Worm (Caenorhabditis elegans): ENCODE data around the gene T05C12.11.

T05C12.11 gene

DNA sequence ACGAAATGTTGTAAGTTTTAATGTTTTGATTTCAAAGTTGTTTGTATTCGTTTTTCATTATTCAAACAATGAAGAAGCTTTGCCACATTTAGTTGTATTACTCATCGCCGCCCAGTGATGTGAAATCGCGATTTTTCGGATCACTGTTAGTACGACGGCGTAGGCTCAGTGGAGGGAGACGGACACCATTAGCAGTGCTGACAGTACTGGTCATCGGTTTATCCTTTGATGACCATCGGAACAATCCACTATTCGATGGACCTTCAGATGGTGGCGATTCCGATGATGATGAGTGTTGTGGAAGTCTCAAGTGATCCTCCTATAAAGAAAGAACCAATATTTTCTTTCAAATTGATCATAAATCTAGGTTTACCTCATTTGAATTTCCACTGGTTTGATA is 17.2 kb upstream of the T05C12.11 start (continued):
- TF ChIP-seq akir-1 (GFP tag; optimal IDR thresholded peaks at IDR 0.05) (no peak), ekl-4 (GFP tag; IDR thresholded peaks at IDR 0.05) (0 out of 2 replicates have a peak, but pooled peaks have one; percentile 15), lir-1 (GFP tag; conservative IDR thresholded peaks at IDR 0.05) (no peak), Y67H2A.10 (GFP tag; conservative IDR thresholded peaks at IDR 0.05) (no peak), repo-1 (tag; optimal IDR thresholded peaks at IDR 0.05) (no peak), rcor-1 (GFP tag; IDR thresholded peaks at IDR 0.05) (no peak), bed-1 (GFP tag; IDR thresholded peaks at IDR 0.05) (no peak), B0035.1 (tag; optimal IDR thresholded peaks at IDR 0.05) (no peak), athp-1 (tag; optimal IDR thresholded peaks at IDR 0.05) (peak; percentile 74), somi-1 (GFP tag; optimal IDR thresholded peaks at IDR 0.05) (no peak), F57A8.1 (GFP tag; optimal IDR thresholded peaks at IDR 0.05) (no peak), zim-3 (tag; optimal IDR thresholded peaks at IDR 0.05) (no peak), tbx-9 (tag; optimal IDR thresholded peaks at IDR 0.05; ENCODE audit: borderline replicate concordance) (no peak), snpc-4 (GFP tag; optimal IDR thresholded peaks at IDR 0.05) (no peak), snpc-4 (tag; optimal IDR thresholded peaks at IDR 0.05) (peak in 1 of 4 experiments; percentile 1), sdz-38 (tag; optimal IDR thresholded peaks at IDR 0.05) (no peak), ceh-58 (GFP tag; IDR thresholded peaks at IDR 0.05) (no peak), ets-4 (GFP tag; optimal IDR thresholded peaks at IDR 0.05) (no peak), C17E4.6 (GFP tag; IDR thresholded peaks at IDR 0.05) (no peak), snpc-3.4 (tag; optimal IDR thresholded peaks at IDR 0.05) (no peak), ceh-91 (GFP tag; IDR thresholded peaks at IDR 0.05) (no peak), F10E7.11 (tag; optimal IDR thresholded peaks at IDR 0.05) (no peak), C06A6.2 (GFP tag; conservative IDR thresholded peaks at IDR 0.05) (no peak), rec-8 (tag; optimal IDR thresholded peaks at IDR 0.05) (no peak), F49E8.2 (tag; optimal IDR thresholded peaks at IDR 0.05; ENCODE audit: insufficient read depth) (peak; percentile 21), aptf-3 (GFP tag; IDR thresholded peaks at IDR 0.05) (no peak), D2030.7 (GFP tag; IDR thresholded peaks at IDR 0.05) (no peak), attf-6 (GFP tag; IDR thresholded peaks at IDR 0.05) (0 out of 2 replicates have a peak, but pooled peaks have one; percentile 10), madf-10 (tag; optimal IDR thresholded peaks at IDR 0.05) (no peak), efl-1 (GFP tag; optimal IDR thresholded peaks at IDR 0.05) (no peak), ztf-18 (tag; optimal IDR thresholded peaks at IDR 0.05) (no peak), let-526 (GFP tag; IDR thresholded peaks at IDR 0.05) (no peak), ceh-27 (GFP tag; optimal IDR thresholded peaks at IDR 0.05) (no peak), egrh-3 (GFP tag; IDR thresholded peaks at IDR 0.05) (no peak), attf-5 (GFP tag; optimal IDR thresholded peaks at IDR 0.05) (no peak), hmg-1.2 (GFP tag; IDR thresholded peaks at IDR 0.05) (no peak; the same call in 1 of the 2 replicates), F55B11.4 (tag; optimal IDR thresholded peaks at IDR 0.05; ENCODE audit: borderline replicate concordance, insufficient read depth) (no peak), fkh-3 (tag; optimal IDR thresholded peaks at IDR 0.05) (no peak), ztf-26 (tag; optimal IDR thresholded peaks at IDR 0.05) (no peak), Y56A3A.18 (GFP tag; IDR thresholded peaks at IDR 0.05) (no peak; the same call in 1 of the 2 replicates), nfyb-1 (GFP tag; IDR thresholded peaks at IDR 0.05) (no peak), ccch-3 (GFP tag; optimal IDR thresholded peaks at IDR 0.05) (no peak), attf-3 (GFP tag; conservative IDR thresholded peaks at IDR 0.05) (no peak), nhr-120 (GFP tag; IDR thresholded peaks at IDR 0.05) (no peak), K11D2.4 (GFP tag; IDR thresholded peaks at IDR 0.05) (no peak), madf-8 (GFP tag; conservative IDR thresholded peaks at IDR 0.05) (no peak), F52B5.7 (tag; optimal IDR thresholded peaks at IDR 0.05) (no peak), aptf-2 (GFP tag; conservative IDR thresholded peaks at IDR 0.05) (no peak), tlf-1 (GFP tag; optimal IDR thresholded peaks at IDR 0.05) (peak; percentile 50), atf-7 (tag; optimal IDR thresholded peaks at IDR 0.05) (no peak)
